Fruit fly (Drosophila melanogaster): ENCODE measurements around the gene IA-2.
A peak's percentile ranks its signal among the peaks of the same experiment; 100 is the strongest.

IA-2 gene

DNA sequence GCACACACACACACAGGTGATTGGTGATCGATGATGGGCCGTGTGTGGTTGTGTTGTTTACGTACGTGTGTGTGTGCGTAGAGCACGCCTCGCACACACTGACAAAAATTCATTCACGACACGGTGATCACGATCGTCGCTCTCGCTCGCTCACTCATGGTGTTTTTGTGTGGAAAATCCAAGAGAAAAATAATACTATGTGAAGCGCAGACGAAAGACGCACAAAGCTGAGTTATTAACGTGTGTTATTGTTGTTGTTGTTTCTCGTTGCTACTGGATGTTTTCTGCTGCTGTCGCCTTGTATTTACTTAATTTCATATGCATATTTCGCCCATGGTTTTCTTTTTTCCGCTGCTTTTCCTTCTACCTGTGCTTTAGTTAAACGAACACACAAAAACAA, 29.2 kb upstream of the IA-2 start:
- TF ChIP-seq foxo (GFP tag; optimal IDR thresholded peaks at IDR 0.05) (no peak), Jra (GFP tag; optimal IDR thresholded peaks at IDR 0.05) (no peak), N (GFP tag; optimal IDR thresholded peaks at IDR 0.05) (peak; percentile 67), woc (GFP tag; optimal IDR thresholded peaks at IDR 0.05) (no peak), rgr (GFP tag; optimal IDR thresholded peaks at IDR 0.05) (peak; percentile 16), Abd-B (GFP tag; optimal IDR thresholded peaks at IDR 0.05) (peak; percentile 17), psq (GFP tag; optimal IDR thresholded peaks at IDR 0.05) (no peak), h (GFP tag; optimal IDR thresholded peaks at IDR 0.05) (peak; percentile 22), Mio (GFP tag; optimal IDR thresholded peaks at IDR 0.05) (no peak), Vsx2 (GFP tag; optimal IDR thresholded peaks at IDR 0.05; ENCODE audit: partially characterized antibody) (no peak), usp (GFP tag; optimal IDR thresholded peaks at IDR 0.05) (no peak)

DNA sequence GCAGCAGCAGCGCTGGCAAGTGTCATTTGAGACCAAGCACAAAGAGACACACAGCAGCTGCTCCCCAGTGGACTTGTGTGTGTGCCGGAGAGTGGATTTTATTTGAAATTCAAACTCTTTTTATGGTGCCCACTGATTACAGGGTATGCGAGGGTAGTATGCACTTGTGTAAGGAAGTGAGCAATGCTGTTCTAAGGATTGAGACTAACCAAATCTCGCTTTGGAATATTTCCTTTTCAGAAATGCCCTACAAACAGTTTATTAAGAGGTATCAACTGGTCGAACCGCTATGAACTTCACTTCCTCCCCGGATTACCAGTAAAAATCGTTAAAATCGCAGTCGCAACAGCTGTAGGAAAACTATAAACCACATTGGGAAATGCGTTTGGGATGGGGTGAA, 27.9 kb upstream of the IA-2 start:
- TF ChIP-seq Myc (optimal IDR thresholded peaks at IDR 0.05) (no peak), rgr (GFP tag; optimal IDR thresholded peaks at IDR 0.05) (peak; percentile 50), OdsH (GFP tag; optimal IDR thresholded peaks at IDR 0.05) (peak; percentile 30), br (GFP tag; optimal IDR thresholded peaks at IDR 0.05) (peak; percentile 49), h (GFP tag; optimal IDR thresholded peaks at IDR 0.05) (peak; percentile 59), sv (GFP tag; optimal IDR thresholded peaks at IDR 0.05) (peak; percentile 76), fru (GFP tag; optimal IDR thresholded peaks at IDR 0.05) (peak; percentile 49), psq (GFP tag; optimal IDR thresholded peaks at IDR 0.05) (peak; percentile 25), ey (GFP tag; optimal IDR thresholded peaks at IDR 0.05) (peak; percentile 53), CG9705 (GFP tag; optimal IDR thresholded peaks at IDR 0.05) (no peak), HLH106 (tag; optimal IDR thresholded peaks at IDR 0.05) (peak; percentile 30), Sp1 (GFP tag; optimal IDR thresholded peaks at IDR 0.05) (peak; percentile 8), lola (GFP tag; optimal IDR thresholded peaks at IDR 0.05) (no peak), foxo (GFP tag; optimal IDR thresholded peaks at IDR 0.05) (peak in 1 of 2 experiments; percentile 73)

DNA sequence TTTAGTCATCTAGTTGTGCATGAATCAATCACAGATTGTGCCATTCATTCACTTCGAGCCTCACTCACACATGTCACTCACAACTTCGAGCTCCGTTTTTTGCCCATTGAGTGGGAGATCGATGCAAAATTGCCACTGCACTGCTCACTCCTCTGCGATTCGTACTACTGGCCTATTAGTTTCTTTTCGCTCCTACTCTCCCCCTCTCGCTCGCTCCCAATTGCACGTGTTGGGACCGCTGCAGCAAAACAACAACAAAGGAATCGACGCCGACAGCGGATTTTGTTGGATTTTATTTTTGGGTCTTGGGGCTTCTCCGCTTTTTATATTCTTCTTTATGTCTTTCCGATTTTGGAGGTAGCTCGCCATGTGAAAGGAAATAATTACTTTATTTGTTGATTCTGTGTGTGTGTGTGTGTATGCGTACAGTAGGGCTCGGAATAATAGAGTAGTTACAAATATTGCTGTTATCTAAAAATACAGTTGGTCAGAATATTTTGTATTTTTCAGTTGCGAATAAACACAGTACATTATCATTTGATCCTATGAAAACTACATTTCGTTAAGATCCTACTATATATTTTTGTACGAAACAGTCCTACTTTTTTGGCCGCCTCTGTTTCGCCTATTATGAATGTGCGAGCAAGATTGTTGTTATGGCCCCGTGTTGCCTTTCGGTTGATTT, 26.5 kb upstream of the IA-2 start:
- no peak for TF ChIP-seq jim (GFP tag; optimal IDR thresholded peaks at IDR 0.05)
- peak in 1 of 2 experiments; percentile 15 for TF ChIP-seq foxo (GFP tag; optimal IDR thresholded peaks at IDR 0.05)
- TF ChIP-seq GATAd (GFP tag; optimal IDR thresholded peaks at IDR 0.05) = no peak
- peak; percentile 1 for TF ChIP-seq h (GFP tag; optimal IDR thresholded peaks at IDR 0.05)
- TF ChIP-seq rgr (GFP tag; optimal IDR thresholded peaks at IDR 0.05) = peak; percentile 31
- TF ChIP-seq sv (GFP tag; optimal IDR thresholded peaks at IDR 0.05) = peak; percentile 34
- no peak for TF ChIP-seq Hr78 (GFP tag; optimal IDR thresholded peaks at IDR 0.05)
- peak; percentile 7 for TF ChIP-seq psq (GFP tag; optimal IDR thresholded peaks at IDR 0.05)

DNA sequence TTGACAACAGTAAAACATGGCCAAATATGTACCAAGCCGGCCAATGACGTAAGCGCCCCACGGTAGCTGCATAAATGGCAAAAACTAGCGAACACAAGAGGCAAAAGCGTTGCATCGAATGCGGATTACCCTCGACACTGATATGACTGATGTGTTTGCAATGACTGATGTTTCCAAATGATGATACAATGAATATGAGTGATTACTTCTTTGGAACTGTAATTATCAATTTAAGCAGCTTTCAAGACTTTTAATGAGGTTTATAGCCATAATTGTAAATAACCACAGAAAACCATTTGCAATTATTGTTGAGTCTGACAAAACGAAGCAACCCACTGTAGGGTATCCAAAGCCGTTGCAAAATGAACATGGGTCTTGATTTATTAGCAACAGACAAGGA, 25.7 kb upstream of the IA-2 start:
- no peak for TF ChIP-seq usp (GFP tag; optimal IDR thresholded peaks at IDR 0.05)
- TF ChIP-seq psq (GFP tag; optimal IDR thresholded peaks at IDR 0.05) = no peak
- TF ChIP-seq HLH106 (tag; optimal IDR thresholded peaks at IDR 0.05) = no peak
- TF ChIP-seq Myc (optimal IDR thresholded peaks at IDR 0.05) = no peak
- TF ChIP-seq lola (GFP tag; optimal IDR thresholded peaks at IDR 0.05) = no peak
- TF ChIP-seq CG32264 (GFP tag; optimal IDR thresholded peaks at IDR 0.05) = no peak
- no peak for TF ChIP-seq jim (GFP tag; optimal IDR thresholded peaks at IDR 0.05)
- no peak for TF ChIP-seq CrebA (GFP tag; optimal IDR thresholded peaks at IDR 0.05; ENCODE audit: borderline replicate concordance)

DNA sequence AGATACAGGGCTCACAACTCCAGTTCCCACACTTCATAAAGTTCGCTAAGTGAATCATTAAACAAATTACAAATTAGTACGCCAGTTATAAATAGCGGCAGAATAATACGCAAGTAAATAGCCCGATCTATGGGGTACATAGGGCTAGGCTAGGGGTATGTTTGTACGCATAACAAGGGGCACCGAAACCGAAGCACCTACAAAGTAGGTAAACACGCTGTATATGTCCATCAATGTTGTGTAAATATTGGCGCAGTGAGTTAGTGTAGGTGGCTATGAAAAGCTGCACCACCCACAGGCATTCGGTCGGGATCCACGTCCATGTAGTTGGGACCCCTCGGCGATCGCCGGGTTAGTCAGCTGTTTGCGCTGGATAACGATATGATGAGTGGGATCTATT, 24.3 kb upstream of the IA-2 start:
- TF ChIP-seq tai (GFP tag; optimal IDR thresholded peaks at IDR 0.05) (no peak), Vsx2 (GFP tag; optimal IDR thresholded peaks at IDR 0.05; ENCODE audit: partially characterized antibody) (no peak), CrebA (GFP tag; optimal IDR thresholded peaks at IDR 0.05; ENCODE audit: borderline replicate concordance) (no peak), OdsH (GFP tag; optimal IDR thresholded peaks at IDR 0.05) (peak; percentile 94), dmrt93B (GFP tag; optimal IDR thresholded peaks at IDR 0.05) (peak; percentile 67), dl (GFP tag; optimal IDR thresholded peaks at IDR 0.05; ENCODE audit: insufficient read depth in 1 of 2, partially characterized antibody in 2 of 2) (no peak), HLH106 (tag; optimal IDR thresholded peaks at IDR 0.05) (peak; percentile 52), N (GFP tag; optimal IDR thresholded peaks at IDR 0.05) (no peak), GATAd (GFP tag; optimal IDR thresholded peaks at IDR 0.05) (peak; percentile 90), h (GFP tag; optimal IDR thresholded peaks at IDR 0.05) (peak; percentile 95), sv (GFP tag; optimal IDR thresholded peaks at IDR 0.05) (peak; percentile 90), Dif (GFP tag; optimal IDR thresholded peaks at IDR 0.05; ENCODE audit: partially characterized antibody) (no peak), foxo (GFP tag; optimal IDR thresholded peaks at IDR 0.05) (peak; percentile 34 to 79), Hr83 (GFP tag; optimal IDR thresholded peaks at IDR 0.05; ENCODE audit: poor library complexity, severe bottlenecking) (peak; percentile 100), Mio (GFP tag; optimal IDR thresholded peaks at IDR 0.05) (peak; percentile 53), fru (GFP tag; optimal IDR thresholded peaks at IDR 0.05) (peak; percentile 84), psq (GFP tag; optimal IDR thresholded peaks at IDR 0.05) (peak; percentile 75), rgr (GFP tag; optimal IDR thresholded peaks at IDR 0.05) (peak; percentile 96), CG32264 (GFP tag; optimal IDR thresholded peaks at IDR 0.05) (peak; percentile 74), woc (GFP tag; optimal IDR thresholded peaks at IDR 0.05) (peak; percentile 36), Rel (GFP tag; optimal IDR thresholded peaks at IDR 0.05) (no peak), Rel (tag; optimal IDR thresholded peaks at IDR 0.05) (no peak), Jra (GFP tag; optimal IDR thresholded peaks at IDR 0.05) (peak; percentile 88), jim (GFP tag; optimal IDR thresholded peaks at IDR 0.05) (peak; percentile 99), Hnf4 (GFP tag; optimal IDR thresholded peaks at IDR 0.05) (peak; percentile 92), ey (GFP tag; optimal IDR thresholded peaks at IDR 0.05) (peak; percentile 82), br (GFP tag; optimal IDR thresholded peaks at IDR 0.05) (peak; percentile 79), Sp1 (GFP tag; optimal IDR thresholded peaks at IDR 0.05) (peak; percentile 39)
